Fruit fly (Drosophila melanogaster) Kc167 (cell line): ENCODE data around the gene glob1.
"Not testable (repeated sequence)": the region's sequence is repeated elsewhere in the genome, so short reads cannot be mapped to it uniquely, and the experiment has no call there.

Experiments used
- Myc ChIP-seq: fragments of >200 bp; optimal IDR thresholded peaks from 2 replicates; lab custom pipeline; 2017; ENCODE audit warnings: missing external identifiers
- Sin3A ChIP-seq: fragments of >200 bp; optimal IDR thresholded peaks from 2 replicates; lab custom pipeline; 2018; ENCODE audit warnings: missing external identifiers
- h ChIP-seq: fragments of >200 bp; optimal IDR thresholded peaks from 3 replicates; lab custom pipeline; 2018; ENCODE audit warnings: missing external identifiers
- insv ChIP-seq: fragments of >200 bp; optimal IDR thresholded peaks from 3 replicates; lab custom pipeline; 2018; ENCODE audit warnings: missing external identifiers
- psq ChIP-seq: fragments of >200 bp; optimal IDR thresholded peaks from 2 replicates; lab custom pipeline; 2017; ENCODE audit warnings: missing external identifiers
- ttk ChIP-seq: sonication (Bioruptor generic); optimal IDR thresholded peaks from 2 replicates; lab custom pipeline; 2017; ENCODE audit warnings: missing external identifiers

The glob1 gene

DNA sequence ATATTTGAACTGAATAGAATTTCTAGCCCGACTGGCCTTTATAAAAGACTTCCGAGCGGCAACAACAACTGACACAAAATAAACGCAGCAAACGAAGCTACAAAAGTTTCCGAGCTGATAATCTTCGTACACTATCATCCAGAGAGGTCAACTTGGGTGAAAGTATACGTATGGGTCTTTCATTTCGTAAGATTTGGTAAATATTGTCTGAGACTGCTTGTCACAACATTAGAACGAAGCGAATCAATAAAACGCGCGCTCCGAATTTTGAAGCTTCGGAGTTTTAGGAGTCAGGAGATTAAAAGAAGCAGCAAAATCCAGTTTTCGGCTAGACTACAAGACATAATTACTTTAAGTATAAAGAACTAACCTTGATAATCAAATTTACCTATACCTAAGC, at the start of gene glob1:
glob1 (minus strand) TSS at position 101 of the 400 bp plus-strand sequence.
- not testable (repeated sequence) for TF ChIP-seq Sin3A, insv, h (lab: Kevin White, UChicago)

DNA sequence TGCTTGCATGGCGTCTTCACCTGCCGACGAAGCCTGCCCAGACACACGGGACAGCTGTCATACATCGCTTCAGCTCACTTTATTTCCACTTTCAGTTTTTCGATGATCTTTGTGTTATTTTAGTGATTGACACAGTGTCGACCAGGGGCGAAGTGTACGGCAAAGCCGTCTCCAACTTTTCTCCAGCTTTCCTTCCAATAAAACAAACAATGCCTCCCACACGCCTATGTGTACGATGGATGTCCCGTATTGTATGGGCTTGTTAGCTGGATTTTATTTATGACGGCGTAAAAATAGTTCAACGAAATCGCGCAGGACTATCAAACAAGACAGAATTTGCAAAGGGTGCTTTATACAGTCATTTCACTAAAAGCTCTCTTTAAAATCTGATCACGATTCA, 46.4 kb upstream of the glob1 start, which contains the start of the genes CG31088 and CG46383:
CG31088 (minus strand) TSS at position 101 of the 400 bp plus-strand sequence.
CG46383 (minus strand) TSS at position 101 of the 400 bp plus-strand sequence.
- TF ChIP-seq Myc (lab: Kevin White, UChicago) (no peak), ttk (lab: Kevin White, UChicago) (no peak), insv (lab: Kevin White, UChicago) (no peak), Sin3A (lab: Kevin White, UChicago) (no peak), h (lab: Kevin White, UChicago) (no peak), psq (lab: Kevin White, UChicago) (no peak)

DNA sequence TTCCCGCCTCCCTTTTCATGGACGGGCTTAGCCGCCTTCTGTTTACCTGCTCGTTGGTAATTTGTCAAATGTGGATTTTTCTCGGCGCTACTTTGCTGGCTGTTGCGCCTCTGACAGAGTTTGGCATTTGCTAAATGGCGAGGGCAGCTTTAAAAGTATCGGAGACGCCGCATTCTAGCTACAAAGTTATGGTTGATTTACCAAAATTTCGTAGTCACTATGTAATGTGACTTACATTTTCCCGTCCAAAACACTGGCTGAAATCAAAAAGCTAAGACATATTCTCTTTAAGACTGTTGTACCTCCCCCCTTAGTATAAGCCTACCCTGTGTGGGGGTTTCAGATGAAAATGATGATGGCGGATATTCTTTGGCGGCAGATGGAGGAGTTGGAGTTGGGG, 43.2 kb upstream of the glob1 start:
- TF ChIP-seq psq (lab: Kevin White, UChicago) (no peak), Sin3A (lab: Kevin White, UChicago) (no peak), Myc (lab: Kevin White, UChicago) (no peak), h (lab: Kevin White, UChicago) (no peak), ttk (lab: Kevin White, UChicago) (no peak), insv (lab: Kevin White, UChicago) (no peak)

DNA sequence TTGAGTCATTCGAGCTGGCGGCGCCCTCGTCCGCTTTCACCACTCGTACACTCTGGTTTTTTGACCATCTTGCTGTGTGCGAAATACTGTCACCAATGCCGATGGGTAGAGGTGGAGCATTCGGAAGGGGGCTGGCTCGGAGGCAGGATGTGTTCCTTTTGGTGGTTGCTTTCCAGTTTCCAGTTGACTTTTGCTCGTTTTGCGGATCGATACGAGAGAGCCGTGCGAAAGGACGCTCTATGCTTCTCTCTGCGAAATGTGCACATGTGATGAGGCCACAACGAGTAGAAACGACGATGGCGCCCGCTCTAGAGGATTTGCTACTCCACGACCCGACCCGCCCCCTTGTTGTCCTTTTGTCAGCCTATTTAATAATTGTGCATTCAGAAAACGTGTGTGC, 33.3 kb upstream of the glob1 start:
- no peak for TF ChIP-seq insv (lab: Kevin White, UChicago)
- TF ChIP-seq h (lab: Kevin White, UChicago) = no peak
- TF ChIP-seq Sin3A (lab: Kevin White, UChicago) = no peak
- no peak for TF ChIP-seq psq (lab: Kevin White, UChicago)
- TF ChIP-seq ttk (lab: Kevin White, UChicago) = no peak
- TF ChIP-seq Myc (lab: Kevin White, UChicago) = no peak

DNA sequence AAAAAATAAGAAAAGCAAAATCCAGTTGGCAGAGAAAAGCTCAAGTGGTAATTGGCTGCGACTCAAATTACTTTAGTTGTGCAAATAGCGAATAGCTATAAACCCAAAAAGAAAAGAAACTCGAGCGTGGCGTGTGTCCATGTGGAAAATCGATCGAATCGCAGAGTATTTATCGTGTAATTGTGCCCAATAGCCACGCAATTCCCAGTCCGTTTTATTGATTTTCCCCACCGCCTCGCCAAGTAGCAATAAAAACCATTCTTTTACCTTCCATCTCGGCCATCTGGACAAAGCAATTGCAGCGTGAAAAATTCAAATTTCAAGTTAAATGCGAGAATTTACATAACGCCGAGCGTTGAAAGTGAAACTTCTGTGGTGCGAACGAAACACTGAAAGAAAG, 31.1 kb upstream of the glob1 start:
- TF ChIP-seq h (lab: Kevin White, UChicago) = no peak

DNA sequence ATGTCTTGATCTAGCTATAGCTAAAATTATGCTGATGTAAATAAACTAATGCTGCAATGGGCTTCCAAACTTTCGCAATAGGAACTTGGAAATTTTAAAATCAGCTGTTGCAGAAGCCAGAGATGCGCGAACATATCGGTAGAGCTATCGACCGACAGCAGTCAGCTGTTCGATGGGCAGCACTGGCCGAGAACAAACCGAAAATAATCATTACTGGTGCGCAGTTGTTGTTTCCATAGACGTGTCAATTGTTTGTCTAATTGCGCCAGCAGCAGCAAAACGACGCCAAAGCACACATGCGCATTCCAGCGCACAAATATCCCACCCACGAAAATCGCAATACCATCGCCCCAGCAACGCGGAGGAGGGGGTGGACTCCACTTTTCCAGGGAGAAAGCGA, 30.5 kb upstream of the glob1 start, which contains the start of gene Sap47:
Sap47 (plus strand) TSS at position 149 of the 400 bp plus-strand sequence.
- TF ChIP-seq insv (lab: Kevin White, UChicago) = no peak
- TF ChIP-seq h (lab: Kevin White, UChicago) = no peak
- no peak for TF ChIP-seq Myc (lab: Kevin White, UChicago)
- TF ChIP-seq psq (lab: Kevin White, UChicago) = no peak
- TF ChIP-seq Sin3A (lab: Kevin White, UChicago) = no peak
- TF ChIP-seq ttk (lab: Kevin White, UChicago) = no peak

DNA sequence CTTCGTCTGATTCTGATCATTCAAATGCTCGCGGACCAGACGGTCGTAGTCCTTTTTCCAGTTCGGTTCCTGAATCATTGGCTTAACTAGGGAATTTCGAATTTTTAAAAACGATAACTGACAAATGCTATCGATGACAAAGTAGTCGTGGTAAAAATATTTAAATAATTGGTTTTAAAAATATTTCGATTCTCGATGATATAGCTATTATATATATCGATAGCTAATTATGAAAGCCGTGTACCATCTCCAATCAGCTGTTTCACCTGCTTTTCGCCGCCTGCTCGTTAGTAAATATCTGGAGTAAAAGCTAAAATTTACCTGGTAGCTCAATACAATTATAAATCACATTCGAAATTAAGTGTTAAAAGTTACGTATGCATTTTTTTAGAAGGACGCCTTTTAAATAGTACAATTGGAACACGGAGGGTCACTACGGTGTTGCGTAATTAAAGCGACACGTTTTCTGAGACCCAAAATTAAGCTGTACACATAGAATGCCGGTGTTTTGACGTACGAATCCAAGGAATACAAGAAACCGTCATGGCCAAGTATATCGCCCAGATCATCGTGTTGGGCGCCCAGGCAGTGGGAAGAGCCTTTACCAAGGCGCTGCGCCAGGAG, 29.3 kb upstream of the glob1 start, which contains the start of the genes CG5478 and blp:
CG5478 (minus strand) TSS at position 126 of the 624 bp plus-strand sequence.
blp (plus strand) TSS at position 239 of the 624 bp plus-strand sequence.
- no peak for TF ChIP-seq h (lab: Kevin White, UChicago)
- no peak for TF ChIP-seq psq (lab: Kevin White, UChicago)
- TF ChIP-seq Sin3A (lab: Kevin White, UChicago) = no peak
- no peak for TF ChIP-seq ttk (lab: Kevin White, UChicago)
- TF ChIP-seq insv (lab: Kevin White, UChicago) = no peak
- no peak for TF ChIP-seq Myc (lab: Kevin White, UChicago)

DNA sequence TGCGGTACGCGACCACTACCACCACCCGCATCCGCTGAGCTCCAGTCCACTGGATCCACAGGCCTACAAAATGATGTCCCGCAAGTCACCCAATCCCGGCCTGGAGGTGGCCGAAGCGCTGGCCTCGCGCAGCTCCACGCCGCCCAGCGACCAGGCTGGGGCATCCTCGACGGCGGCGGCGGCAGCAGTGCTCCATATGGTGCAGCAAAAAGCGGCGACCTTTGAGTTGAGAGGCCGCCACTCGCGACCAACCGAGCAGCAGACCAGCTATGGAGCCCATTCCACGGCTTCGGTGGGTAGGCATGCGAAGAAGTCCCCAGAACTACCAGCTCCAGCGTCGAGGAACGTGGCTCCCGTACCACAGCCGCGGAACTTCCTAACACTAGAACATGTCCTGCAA, 25.6 kb upstream of the glob1 start:
- no peak for TF ChIP-seq psq (lab: Kevin White, UChicago)
- TF ChIP-seq ttk (lab: Kevin White, UChicago) = no peak
- TF ChIP-seq Myc (lab: Kevin White, UChicago) = no peak
- no peak for TF ChIP-seq insv (lab: Kevin White, UChicago)
- no peak for TF ChIP-seq h (lab: Kevin White, UChicago)
- no peak for TF ChIP-seq Sin3A (lab: Kevin White, UChicago)

DNA sequence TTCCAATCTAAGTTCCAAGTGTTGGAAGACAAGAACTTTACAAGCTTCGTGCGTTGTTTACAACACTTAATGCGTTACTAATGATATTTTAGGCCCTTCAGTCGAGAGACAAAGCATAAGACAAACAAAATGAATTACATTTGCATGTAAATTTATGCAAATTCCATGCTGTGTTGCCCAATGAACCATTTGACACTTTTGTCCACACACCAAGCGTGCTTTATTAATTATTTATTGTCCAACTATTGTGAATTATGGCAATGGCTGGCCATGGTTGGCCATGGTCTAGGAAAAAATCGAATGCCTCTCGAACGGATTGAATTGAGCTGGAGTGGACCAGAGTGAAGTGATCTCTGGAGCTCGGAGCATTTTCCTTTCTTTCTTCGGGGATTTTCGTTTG, 23.7 kb upstream of the glob1 start:
- TF ChIP-seq Myc (lab: Kevin White, UChicago) (no peak), h (lab: Kevin White, UChicago) (no peak), psq (lab: Kevin White, UChicago) (no peak), ttk (lab: Kevin White, UChicago) (no peak), insv (lab: Kevin White, UChicago) (no peak), Sin3A (lab: Kevin White, UChicago) (no peak)

DNA sequence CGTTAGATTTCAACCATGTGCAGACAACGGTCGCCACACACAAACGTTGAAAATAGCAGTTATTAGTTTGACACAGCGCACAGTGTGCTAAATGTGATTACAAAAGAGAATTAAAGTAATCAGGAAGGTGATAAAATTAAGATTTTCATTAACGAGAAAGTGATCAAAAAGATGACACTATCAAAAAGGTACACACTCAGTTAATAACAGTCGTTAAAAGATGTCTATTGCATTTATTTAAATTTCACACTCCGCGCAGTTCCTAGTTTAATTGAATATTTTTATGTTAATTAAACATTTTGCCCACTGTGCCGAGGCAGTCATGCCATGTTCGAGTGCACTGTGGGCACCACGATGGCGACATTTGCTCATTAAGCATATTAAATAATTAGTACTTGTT, 22.7 kb upstream of the glob1 start:
- TF ChIP-seq Myc (lab: Kevin White, UChicago) (no peak), Sin3A (lab: Kevin White, UChicago) (no peak), psq (lab: Kevin White, UChicago) (no peak), insv (lab: Kevin White, UChicago) (no peak), h (lab: Kevin White, UChicago) (no peak), ttk (lab: Kevin White, UChicago) (no peak)

DNA sequence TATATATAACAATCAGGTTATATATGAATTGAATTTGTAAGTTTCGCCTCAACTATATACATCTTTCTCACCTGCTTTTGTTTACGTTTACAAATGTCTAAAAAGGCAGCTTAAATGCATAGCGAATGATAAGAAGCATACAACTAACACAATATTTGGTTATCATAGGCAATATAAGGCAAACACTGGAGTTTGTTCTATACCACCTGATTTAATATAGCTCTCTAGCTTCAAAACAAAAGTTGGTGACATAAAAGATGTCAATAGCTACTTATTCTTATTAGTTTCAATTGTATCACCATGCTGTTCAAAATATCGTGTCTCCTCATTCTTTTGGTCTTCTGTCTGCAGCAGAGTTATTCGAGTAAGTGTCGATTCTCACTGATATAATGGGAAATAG, 21.5 kb upstream of the glob1 start:
- TF ChIP-seq psq (lab: Kevin White, UChicago) (no peak), Sin3A (lab: Kevin White, UChicago) (no peak), insv (lab: Kevin White, UChicago) (no peak), ttk (lab: Kevin White, UChicago) (no peak), Myc (lab: Kevin White, UChicago) (no peak)

DNA sequence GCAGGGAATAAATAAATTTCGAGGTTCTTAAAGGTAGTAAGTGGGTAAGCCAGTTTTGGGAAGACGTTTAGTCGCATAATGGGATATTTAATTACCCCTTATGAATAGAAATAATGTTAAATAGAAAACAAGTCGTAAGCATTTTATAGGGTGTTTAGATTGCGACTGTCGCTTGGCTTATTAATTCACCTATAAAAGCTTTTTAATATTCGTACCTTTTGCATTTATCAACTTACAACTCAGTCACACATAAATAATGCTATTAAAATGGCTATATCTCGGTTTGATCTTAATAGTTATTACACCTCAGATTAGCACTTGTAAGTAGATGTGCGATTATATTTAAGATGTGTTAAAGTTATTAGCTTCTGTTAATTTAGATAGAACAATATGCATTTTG, 20.9 kb upstream of the glob1 start, which contains the start of gene CG34276:
CG34276 (plus strand) TSS at position 301 of the 400 bp plus-strand sequence.
- TF ChIP-seq psq (lab: Kevin White, UChicago) (no peak), h (lab: Kevin White, UChicago) (no peak), Sin3A (lab: Kevin White, UChicago) (no peak), Myc (lab: Kevin White, UChicago) (no peak), insv (lab: Kevin White, UChicago) (no peak), ttk (lab: Kevin White, UChicago) (no peak)
